Worm (Caenorhabditis elegans) whole organism, midembryonic: ENCODE data around the gene npr-24.

Experiments used
- T22C8.4 ChIP-seq: fragments of 200-800 bp; sonication (Bioruptor generic); IDR thresholded peaks from 2 replicates; pipeline ENCODE4 v1.3.6; 2022; ENCODE audit warnings: missing genetic modification characterization, missing compliant biosample characterization
- cog-1 ChIP-seq: sonication (generic microtip); optimal IDR thresholded peaks from 2 replicates; lab custom pipeline; 2016; ENCODE audit warnings: missing genetic modification characterization, missing compliant biosample characterization
- klf-2 ChIP-seq: fragments of 200-800 bp; sonication (Bioruptor generic); conservative IDR thresholded peaks from 2 replicates; pipeline ENCODE4 v1.3.6; 2022; ENCODE audit warnings: missing genetic modification reagents, missing genetic modification characterization, missing compliant biosample characterization
- ref-1 ChIP-seq: fragments of 200-800 bp; sonication (Bioruptor generic); conservative IDR thresholded peaks from 2 replicates; pipeline ENCODE4 v1.3.6; 2022; ENCODE audit warnings: missing genetic modification reagents, missing genetic modification characterization, missing compliant biosample characterization

DNA sequence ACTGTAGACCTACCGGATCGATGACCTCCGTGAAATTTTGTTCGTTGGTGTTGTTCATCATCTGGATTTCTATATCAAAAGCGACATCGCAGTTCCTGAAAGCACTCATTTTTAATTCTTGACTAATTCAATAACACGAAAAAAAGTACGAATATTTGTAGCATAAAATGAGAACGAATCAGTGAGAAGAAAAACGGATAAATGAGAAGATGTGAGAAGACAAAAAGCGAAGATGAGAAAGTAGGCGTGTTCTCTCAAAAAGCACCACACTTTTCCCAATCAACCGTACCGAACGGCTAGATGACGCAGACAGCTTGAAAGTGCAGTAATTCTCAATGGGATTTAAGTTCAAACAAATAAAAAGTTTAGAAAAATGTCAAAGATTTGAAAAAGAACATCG is at the start of gene npr-24:
- TF ChIP-seq ref-1 (GFP tag; lab: Robert Waterston, UW) (no peak), T22C8.4 (GFP tag; lab: Robert Waterston, UW) (no peak), klf-2 (GFP tag; lab: Robert Waterston, UW) (no peak), cog-1 (tag; lab: Kevin White, UChicago) (no peak)
